Worm (Caenorhabditis elegans): ENCODE data around the gene H20J04.6.

The H20J04.6 gene

ce11 chrII:4322871-4323270 is at the start of gene H20J04.6:
Gene H20J04.6 (plus strand): TSS chrII:4323256.
- TF ChIP-seq zfp-2 (tag; optimal IDR thresholded peaks at IDR 0.05) (no peak), dpl-1 (GFP tag; optimal IDR thresholded peaks at IDR 0.05) (peak; percentile 62), daf-16 (GFP tag; optimal IDR thresholded peaks at IDR 0.05) (no peak), daf-16 (tag; optimal IDR thresholded peaks at IDR 0.05) (no peak)

ce11 chrII:4275637-4276252 is 47.3 kb upstream of the H20J04.6 start, which contains the start of gene npr-42:
Gene npr-42 (plus strand): TSS chrII:4276202.
- TF ChIP-seq unc-62 (GFP tag; optimal IDR thresholded peaks at IDR 0.05 in 1 of 2) = peak in 1 of 2 experiments; percentile 91
- no peak for TF ChIP-seq unc-62 (tag; optimal IDR thresholded peaks at IDR 0.05)
- TF ChIP-seq Y5F2A.4 (GFP tag; optimal IDR thresholded peaks at IDR 0.05) = no peak
- no peak for TF ChIP-seq pqm-1 (tag; optimal IDR thresholded peaks at IDR 0.05)
- no peak for TF ChIP-seq sdz-12 (GFP tag; optimal IDR thresholded peaks at IDR 0.05)
- no peak for TF ChIP-seq cey-2 (tag; optimal IDR thresholded peaks at IDR 0.05; ENCODE audit: borderline replicate concordance, insufficient read depth)
- no peak for TF ChIP-seq tag-97 (GFP tag; IDR thresholded peaks at IDR 0.05)
- peak; percentile 86 for TF ChIP-seq aha-1 (tag)
- TF ChIP-seq ceh-32 (tag; optimal IDR thresholded peaks at IDR 0.05; ENCODE audit: poor library complexity) = no peak

ce11 chrII:4276924-4277323 is 46.1 kb upstream of the H20J04.6 start:
- no peak for TF ChIP-seq nhr-28 (tag; optimal IDR thresholded peaks at IDR 0.05)
- TF ChIP-seq lin-39 (tag; optimal IDR thresholded peaks at IDR 0.05) = no peak
- TF ChIP-seq dmd-9 (GFP tag; IDR thresholded peaks at IDR 0.05) = no peak
- no peak for TF ChIP-seq ceh-44 (GFP tag; IDR thresholded peaks at IDR 0.05)
- no peak for TF ChIP-seq daf-12 (tag; optimal IDR thresholded peaks at IDR 0.05)
- no peak for TF ChIP-seq ztf-7 (tag; optimal IDR thresholded peaks at IDR 0.05)
- peak; percentile 70 for TF ChIP-seq ces-1 (GFP tag; optimal IDR thresholded peaks at IDR 0.05)
- no peak for TF ChIP-seq Y75B8A.6 (GFP tag; IDR thresholded peaks at IDR 0.05)

- TF ChIP-seq D1046.2 (GFP tag; IDR thresholded peaks at IDR 0.05) (0 out of 2 replicates have a peak, but pooled peaks have one; percentile 37), lim-7 (GFP tag; IDR thresholded peaks at IDR 0.05) (0 out of 2 replicates have a peak, but pooled peaks have one; percentile 29), nhr-42 (GFP tag; IDR thresholded peaks at IDR 0.05) (no peak)
Observed at ce11 chrII:4277639-4278038, 45.4 kb upstream of the H20J04.6 start.

ce11 chrII:4281743-4282142 is 41.3 kb upstream of the H20J04.6 start, which contains the start of gene C01F1.5:
Gene C01F1.5 (minus strand): TSS chrII:4281845.
- TF ChIP-seq lin-38 (GFP tag; IDR thresholded peaks at IDR 0.05) (0 out of 2 replicates have a peak, but pooled peaks have one; percentile 18), nhr-41 (GFP tag; IDR thresholded peaks at IDR 0.05) (no peak), unc-62 (GFP tag; optimal IDR thresholded peaks at IDR 0.05 in 1 of 2) (peak in 1 of 2 experiments; percentile 89), unc-62 (tag; optimal IDR thresholded peaks at IDR 0.05) (no peak)

- TF ChIP-seq zip-2 (tag; optimal IDR thresholded peaks at IDR 0.05) (no peak), tra-1 (GFP tag; IDR thresholded peaks at IDR 0.05) (no peak), dmd-8 (GFP tag; IDR thresholded peaks at IDR 0.05) (no peak), lir-3 (tag; optimal IDR thresholded peaks at IDR 0.05) (no peak), nhr-28 (tag; optimal IDR thresholded peaks at IDR 0.05) (no peak), hif-1 (tag; optimal IDR thresholded peaks at IDR 0.05) (no peak), nhr-102 (tag; optimal IDR thresholded peaks at IDR 0.05) (no peak), lsy-2 (tag; optimal IDR thresholded peaks at IDR 0.05) (no peak), egl-43 (GFP tag; IDR thresholded peaks at IDR 0.05) (no peak), spr-1 (tag; optimal IDR thresholded peaks at IDR 0.05) (no peak), nhr-41 (GFP tag; IDR thresholded peaks at IDR 0.05) (no peak), nhr-111 (GFP tag; optimal IDR thresholded peaks at IDR 0.05) (no peak), ces-1 (GFP tag; optimal IDR thresholded peaks at IDR 0.05) (no peak), D1046.2 (GFP tag; IDR thresholded peaks at IDR 0.05) (no peak), jun-1 (tag; optimal IDR thresholded peaks at IDR 0.05) (no peak), sdz-12 (GFP tag; optimal IDR thresholded peaks at IDR 0.05) (no peak), nhr-237 (tag; optimal IDR thresholded peaks at IDR 0.05) (no peak), mdl-1 (tag; optimal IDR thresholded peaks at IDR 0.05) (no peak)
Observed at ce11 chrII:4284305-4285193, 38.5 kb upstream of the H20J04.6 start.
